Worm (Caenorhabditis elegans): ENCODE measurements around the gene lgc-19.

DNA sequence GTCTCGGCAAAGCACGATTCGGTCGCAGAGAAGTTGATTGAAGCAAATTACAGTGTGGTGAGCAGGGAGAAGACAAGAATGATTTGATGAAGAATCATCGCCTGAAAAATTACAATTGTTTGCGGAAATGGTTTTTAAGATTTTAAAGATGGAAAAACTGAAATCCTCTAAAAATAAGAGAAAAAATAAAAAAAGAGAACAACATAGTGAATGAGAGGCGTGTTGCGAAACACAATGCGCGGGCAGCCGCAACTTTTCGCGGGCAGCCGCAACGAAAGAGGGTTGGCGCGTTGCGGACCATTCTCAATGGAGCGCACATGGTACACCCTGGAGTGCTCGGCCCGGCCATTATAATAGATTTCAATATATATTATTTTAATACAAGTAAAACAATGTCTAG is 32.0 kb upstream of the lgc-19 start, which contains the start of gene Y105C5B.20:
- no peak for TF ChIP-seq ces-1 (GFP tag; optimal IDR thresholded peaks at IDR 0.05)
- no peak for TF ChIP-seq blmp-1 (tag; optimal IDR thresholded peaks at IDR 0.05)
- TF ChIP-seq nhr-76 (tag; optimal IDR thresholded peaks at IDR 0.05): no peak
- no peak for TF ChIP-seq unc-62 (GFP tag; optimal IDR thresholded peaks at IDR 0.05)
- no peak for TF ChIP-seq lsy-2 (tag; optimal IDR thresholded peaks at IDR 0.05)
- TF ChIP-seq pha-4 (tag; optimal IDR thresholded peaks at IDR 0.05): no peak
- TF ChIP-seq flh-1 (GFP tag; optimal IDR thresholded peaks at IDR 0.05): no peak
- no peak for TF ChIP-seq elt-1 (tag; optimal IDR thresholded peaks at IDR 0.05; ENCODE audit: borderline replicate concordance, insufficient read depth)
- TF ChIP-seq unc-120 (tag; optimal IDR thresholded peaks at IDR 0.05; ENCODE audit: poor library complexity, severe bottlenecking): no peak
- TF ChIP-seq nhr-237 (tag; optimal IDR thresholded peaks at IDR 0.05): no peak

Measured in whole organism, mixed stage, embryonic.